Worm (Caenorhabditis elegans): ENCODE data around the gene gex-3.

DNA sequence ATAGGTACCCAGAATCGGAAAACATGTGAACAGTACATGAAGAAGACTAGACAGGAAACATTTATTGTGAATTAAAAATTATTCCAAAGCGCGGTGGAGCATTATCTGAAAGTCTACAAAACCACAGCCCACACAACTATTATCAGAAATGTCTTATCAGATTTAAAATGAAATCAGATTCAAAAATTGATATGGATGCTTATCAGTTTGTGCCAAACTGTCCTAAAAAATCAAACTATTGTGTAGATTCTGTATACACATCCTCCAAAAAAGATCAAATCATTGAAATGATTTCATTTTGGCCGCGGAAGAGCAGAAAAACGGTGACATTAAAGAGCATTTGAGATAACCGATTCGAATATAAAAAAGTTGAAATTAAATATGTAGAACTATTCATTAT is 31.2 kb downstream of the gex-3 start, which contains the start of gene irg-4:
- no peak for TF ChIP-seq F37B4.10 (GFP tag; IDR thresholded peaks at IDR 0.05)
- TF ChIP-seq lag-1 (GFP tag; IDR thresholded peaks at IDR 0.05): no peak

Data from whole organism, young adult.